Worm (Caenorhabditis elegans) whole organism, late embryonic: ENCODE results near the gene C17E7.13.

ENCODE experiments used
- ahr-1 ChIP-seq: sonication (generic microtip); optimal IDR thresholded peaks from 2 replicates; lab custom pipeline; 2016; ENCODE audit warnings: missing genetic modification characterization, missing compliant biosample characterization
- ceh-2 ChIP-seq: sonication (generic microtip); optimal IDR thresholded peaks from 2 replicates; lab custom pipeline; 2016; ENCODE audit warnings: missing genotype, missing genetic modification characterization, missing compliant biosample characterization
- elt-2 ChIP-seq: sonication (generic microtip); optimal IDR thresholded peaks from 2 replicates; lab custom pipeline; 2016; ENCODE audit warnings: missing genetic modification reagents, missing genetic modification characterization, missing compliant biosample characterization
- ets-4 ChIP-seq: sonication (generic microtip); optimal IDR thresholded peaks from 2 replicates; lab custom pipeline; 2016; ENCODE audit warnings: missing genetic modification characterization, missing compliant biosample characterization
- eyg-1 ChIP-seq: sonication (generic microtip); optimal IDR thresholded peaks from 2 replicates; lab custom pipeline; 2016; ENCODE audit warnings: missing genotype, missing genetic modification characterization, missing compliant biosample characterization
- madf-2 ChIP-seq: sonication (generic microtip); optimal IDR thresholded peaks from 2 replicates; lab custom pipeline; 2017; ENCODE audit warnings: missing genetic modification characterization, missing compliant biosample characterization
- pha-4 ChIP-seq: fragments of 150-350 bp; optimal IDR thresholded peaks from 2 replicates; lab custom pipeline; 2018; ENCODE audit warnings: missing biosample characterization, missing genetic modification reagents, missing genetic modification characterization
- tbx-2 ChIP-seq: sonication (generic microtip); optimal IDR thresholded peaks from 2 replicates; lab custom pipeline; 2016; ENCODE audit warnings: missing genetic modification characterization, missing compliant biosample characterization

DNA sequence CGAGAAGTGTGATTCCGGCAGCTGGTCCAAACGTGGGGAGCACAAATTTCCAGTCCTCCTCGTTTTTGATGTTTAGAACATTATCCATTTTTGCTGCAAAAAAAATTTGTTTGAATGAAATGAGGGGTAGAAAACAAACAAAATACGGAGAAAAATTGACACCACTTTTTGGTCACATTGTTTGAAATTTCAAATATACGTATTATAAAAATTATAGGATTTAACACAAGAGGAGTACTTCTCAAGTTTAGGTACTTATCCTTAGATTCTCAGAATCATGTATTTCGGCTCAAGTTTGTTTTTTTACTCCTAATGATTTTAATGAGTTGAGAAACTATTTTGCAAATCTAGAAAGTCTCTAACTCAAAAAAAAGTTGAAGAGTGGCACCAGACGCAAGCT is 2.8 kb upstream of the C17E7.13 start, which contains the start of gene C17E7.12:
- TF ChIP-seq ets-4 (tag; lab: Kevin White, UChicago) (no peak), eyg-1 (tag; lab: Kevin White, UChicago) (no peak), madf-2 (tag; lab: Kevin White, UChicago) (no peak), pha-4 (tag; lab: Kevin White, UChicago) (no peak), elt-2 (tag; lab: Kevin White, UChicago) (no peak), ceh-2 (tag; lab: Kevin White, UChicago) (no peak), ahr-1 (tag; lab: Kevin White, UChicago) (no peak), tbx-2 (tag; lab: Kevin White, UChicago) (no peak)
